Fruit fly (Drosophila melanogaster) whole organism, embryonic: ENCODE measurements around the gene Cog3.
A peak's percentile ranks its signal among the peaks of the same experiment; 100 is the strongest.

Experiments
- Abd-B ChIP-seq: fragments of 200-800 bp; sonication (Bioruptor generic); optimal IDR thresholded peaks from 2 replicates; lab custom pipeline; 2018; ENCODE audit warnings: missing biosample characterization, mild to moderate bottlenecking, missing genetic modification characterization, moderate library complexity
- Blimp-1 ChIP-seq: fragments of 200-800 bp; sonication (Bioruptor generic); optimal IDR thresholded peaks from 3 replicates; lab custom pipeline; 2018; ENCODE audit warnings: missing biosample characterization, missing genetic modification characterization, mild to moderate bottlenecking, moderate library complexity, missing genetic modification reagents
- CG10543 ChIP-seq: fragments of 200-800 bp; sonication (Bioruptor generic); optimal IDR thresholded peaks from 3 replicates; lab custom pipeline; 2017; ENCODE audit warnings: missing biosample characterization, mild to moderate bottlenecking, missing genetic modification characterization, moderate library complexity
- CG10979 ChIP-seq: fragments of 200-800 bp; sonication (Bioruptor generic); optimal IDR thresholded peaks from 2 replicates; lab custom pipeline; 2018; ENCODE audit warnings: missing biosample characterization, mild to moderate bottlenecking, missing genetic modification characterization, moderate library complexity
- CG15601 ChIP-seq: fragments of 200-800 bp; sonication (Bioruptor generic); optimal IDR thresholded peaks from 3 replicates; lab custom pipeline; 2019; ENCODE audit warnings: missing biosample characterization, mild to moderate bottlenecking, missing genetic modification characterization, moderate library complexity
- CG31441 ChIP-seq: fragments of 200-800 bp; sonication (Bioruptor generic); IDR thresholded peaks from 2 replicates; pipeline ENCODE4 v1.3.6; 2022; ENCODE audit warnings: missing biosample characterization, missing genetic modification characterization
- CG32772 ChIP-seq: fragments of 200-800 bp; sonication (Bioruptor generic); IDR thresholded peaks from 2 replicates; pipeline ENCODE4 v1.3.6; 2022; ENCODE audit warnings: missing biosample characterization, missing genetic modification characterization
- CG33557 ChIP-seq: fragments of 200-800 bp; sonication (Bioruptor generic); optimal IDR thresholded peaks from 2 replicates; lab custom pipeline; 2019; ENCODE audit warnings: missing biosample characterization, mild to moderate bottlenecking, missing genetic modification characterization, moderate library complexity
- CG3995 ChIP-seq: fragments of 200-800 bp; sonication (Bioruptor generic); optimal IDR thresholded peaks from 3 replicates; lab custom pipeline; 2016; ENCODE audit warnings: missing biosample characterization, missing genetic modification characterization
- CG5180 ChIP-seq: fragments of 200-800 bp; sonication (Bioruptor generic); optimal IDR thresholded peaks from 3 replicates; lab custom pipeline; 2017; ENCODE audit warnings: missing biosample characterization, missing genetic modification characterization, mild to moderate bottlenecking, moderate library complexity, missing genetic modification reagents
- CG5245 ChIP-seq: fragments of 200-800 bp; sonication (Bioruptor generic); optimal IDR thresholded peaks from 3 replicates; lab custom pipeline; 2016; ENCODE audit warnings: missing biosample characterization, missing genetic modification characterization
- CrebB ChIP-seq: fragments of 200-800 bp; sonication (Bioruptor generic); optimal IDR thresholded peaks from 3 replicates; lab custom pipeline; 2018; ENCODE audit warnings: missing biosample characterization, mild to moderate bottlenecking, missing genetic modification characterization
- D ChIP-seq, 2 experiments: fragments of 200-800 bp in 1 of 2; fragments of >200 bp in 1 of 2; sonication (Bioruptor generic) in 1 of 2; optimal IDR thresholded peaks; 2 replicates in 1 of 2; 3 replicates in 1 of 2; lab custom pipeline; 2017; ENCODE audit warnings: mild to moderate bottlenecking in 1 of 2, missing biosample characterization in 1 of 2, missing genetic modification characterization in 1 of 2, missing genetic modification reagents in 1 of 2
- Deaf1 ChIP-seq: fragments of 200-800 bp; optimal IDR thresholded peaks from 3 replicates; lab custom pipeline; 2019; ENCODE audit warnings: missing biosample characterization, mild to moderate bottlenecking, missing genetic modification characterization, moderate library complexity
- Drgx ChIP-seq: fragments of 200-800 bp; sonication (Bioruptor generic); IDR thresholded peaks from 2 replicates; pipeline ENCODE4 v1.3.6; 2022; ENCODE audit warnings: missing biosample characterization, missing genetic modification characterization
- Ets65A ChIP-seq: fragments of 200-800 bp; sonication (Bioruptor generic); peaks from one replicate; lab custom pipeline; 2016; ENCODE audit warnings: missing biosample characterization, missing genetic modification characterization
- HLH4C ChIP-seq: fragments of 200-800 bp; sonication (Bioruptor generic); IDR thresholded peaks from 3 replicates; pipeline ENCODE4 v1.3.6; 2022; ENCODE audit warnings: missing biosample characterization, missing genetic modification characterization; ENCODE audit not compliant: partially characterized antibody
- PHDP ChIP-seq: fragments of 200-800 bp; sonication (Bioruptor generic); optimal IDR thresholded peaks from 3 replicates; lab custom pipeline; 2018; ENCODE audit warnings: missing biosample characterization, mild to moderate bottlenecking, missing genetic modification characterization, moderate library complexity
- Sox102F ChIP-seq: fragments of 200-800 bp; sonication (Bioruptor generic); optimal IDR thresholded peaks from 2 replicates; lab custom pipeline; 2018; ENCODE audit warnings: missing biosample characterization, mild to moderate bottlenecking, missing genetic modification characterization, moderate library complexity
- Trl ChIP-seq, 3 experiments: fragments of >200 bp in 2 of 3; fragments of 200-800 bp in 1 of 3; sonication (Bioruptor generic) in 1 of 3; optimal IDR thresholded peaks; 2 replicates in 1 of 3; 3 replicates in 2 of 3; lab custom pipeline; 2016 to 2017; ENCODE audit warnings: missing biosample characterization in 1 of 3, missing genetic modification characterization in 1 of 3
- ac ChIP-seq: fragments of 200-800 bp; sonication (Bioruptor generic); optimal IDR thresholded peaks from 3 replicates; lab custom pipeline; 2017; ENCODE audit warnings: missing biosample characterization, mild to moderate bottlenecking, missing genetic modification characterization
- bigmax ChIP-seq: fragments of 200-800 bp; sonication (Bioruptor generic); optimal IDR thresholded peaks from 2 replicates; lab custom pipeline; 2018; ENCODE audit warnings: missing biosample characterization, mild to moderate bottlenecking, missing genetic modification characterization
- cg ChIP-seq: fragments of 200-800 bp; sonication (Bioruptor generic); optimal IDR thresholded peaks from 3 replicates; lab custom pipeline; 2019; ENCODE audit warnings: missing biosample characterization, mild to moderate bottlenecking, missing genetic modification characterization, moderate library complexity
- dimm ChIP-seq: fragments of 200-800 bp; sonication (Bioruptor generic); IDR thresholded peaks from 2 replicates; pipeline ENCODE4 v1.3.6; 2022; ENCODE audit warnings: missing biosample characterization, missing genetic modification characterization
- eve ChIP-seq, 2 experiments: fragments of >200 bp; optimal IDR thresholded peaks; 2 replicates each; lab custom pipeline; 2017; ENCODE audit warnings: missing biosample characterization in 2 of 2, missing genetic modification characterization in 2 of 2
- ewg ChIP-seq: fragments of 200-800 bp; sonication (Bioruptor generic); optimal IDR thresholded peaks from 3 replicates; lab custom pipeline; 2017; ENCODE audit warnings: mild to moderate bottlenecking, missing biosample characterization, missing genetic modification reagents, missing genetic modification characterization
- kah ChIP-seq: fragments of 200-800 bp; sonication (Bioruptor generic); optimal IDR thresholded peaks from 2 replicates; lab custom pipeline; 2018; ENCODE audit warnings: missing biosample characterization, mild to moderate bottlenecking, missing genetic modification characterization
- mam ChIP-seq: fragments of 200-800 bp; sonication (Bioruptor generic); optimal IDR thresholded peaks from 3 replicates; lab custom pipeline; 2016; ENCODE audit warnings: missing biosample characterization, missing genetic modification characterization
- nerfin-1 ChIP-seq: fragments of 200-800 bp; sonication (Bioruptor generic); optimal IDR thresholded peaks from 3 replicates; lab custom pipeline; 2019; ENCODE audit warnings: missing biosample characterization, mild to moderate bottlenecking, missing genetic modification characterization, moderate library complexity
- odd ChIP-seq: fragments of 200-800 bp; sonication (Bioruptor generic); optimal IDR thresholded peaks from 2 replicates; lab custom pipeline; 2017; ENCODE audit warnings: missing biosample characterization, mild to moderate bottlenecking, missing genetic modification characterization
- pho ChIP-seq: fragments of 200-800 bp; sonication (Bioruptor generic); optimal IDR thresholded peaks from 2 replicates; lab custom pipeline; 2016; ENCODE audit warnings: missing biosample characterization, missing genetic modification characterization
- pnt ChIP-seq: fragments of 200-800 bp; sonication (Bioruptor generic); optimal IDR thresholded peaks from 3 replicates; lab custom pipeline; 2016; ENCODE audit warnings: missing biosample characterization, missing genetic modification characterization
- sens ChIP-seq: fragments of 200-800 bp; sonication (Bioruptor generic); peaks from one replicate; lab custom pipeline; 2016; ENCODE audit warnings: missing biosample characterization, missing genetic modification characterization
- seq ChIP-seq: fragments of 200-800 bp; sonication (Bioruptor generic); IDR thresholded peaks from 2 replicates; pipeline ENCODE4 v1.3.6; 2022; ENCODE audit warnings: missing biosample characterization, missing genetic modification characterization
- sna ChIP-seq: fragments of 200-800 bp; sonication (Bioruptor generic); IDR thresholded peaks from 2 replicates; pipeline ENCODE4 v1.3.6; 2022; ENCODE audit warnings: missing biosample characterization, missing genetic modification characterization; ENCODE audit not compliant: partially characterized antibody
- sqz ChIP-seq: fragments of 200-800 bp; sonication (Bioruptor generic); optimal IDR thresholded peaks from 3 replicates; lab custom pipeline; 2018; ENCODE audit warnings: missing biosample characterization, mild to moderate bottlenecking, missing genetic modification characterization
- tgo ChIP-seq: fragments of 200-800 bp; sonication (Bioruptor generic); IDR thresholded peaks from 3 replicates; pipeline ENCODE4 v1.3.6; 2022; ENCODE audit warnings: missing biosample characterization, missing genetic modification characterization
- ttk ChIP-seq: fragments of 200-800 bp; sonication (Bioruptor generic); IDR thresholded peaks from 2 replicates; pipeline ENCODE4 v2.1.2; 2022; ENCODE audit warnings: missing biosample characterization, missing genetic modification characterization
- tx ChIP-seq: fragments of 200-800 bp; sonication (Bioruptor generic); optimal IDR thresholded peaks from 2 replicates; lab custom pipeline; 2016; ENCODE audit warnings: missing biosample characterization, missing genetic modification characterization
- vvl ChIP-seq: fragments of 200-800 bp; sonication (Bioruptor generic); IDR thresholded peaks from 2 replicates; pipeline ENCODE4 v1.3.6; 2022; ENCODE audit warnings: missing biosample characterization, missing genetic modification characterization
- wek ChIP-seq: fragments of 200-800 bp; sonication (Bioruptor generic); optimal IDR thresholded peaks from 3 replicates; lab custom pipeline; 2018; ENCODE audit warnings: missing biosample characterization, mild to moderate bottlenecking, missing genetic modification characterization, moderate library complexity
- zen2 ChIP-seq: fragments of 200-800 bp; sonication (Bioruptor generic); IDR thresholded peaks from 3 replicates; pipeline ENCODE4 v1.3.6; 2022; ENCODE audit warnings: missing biosample characterization, missing genetic modification characterization; ENCODE audit not compliant: partially characterized antibody
- zf30C ChIP-seq: fragments of 200-800 bp; sonication (Bioruptor generic); optimal IDR thresholded peaks from 3 replicates; lab custom pipeline; 2018; ENCODE audit warnings: missing biosample characterization, mild to moderate bottlenecking, missing genetic modification characterization
- zfh2 ChIP-seq: fragments of 200-800 bp; sonication (Bioruptor generic); optimal IDR thresholded peaks from 2 replicates; lab custom pipeline; 2016; ENCODE audit warnings: missing biosample characterization, missing genetic modification characterization

Gene Cog3

dm6 chr2L:3428419-3429097 lies 28.3 kb downstream of the Cog3 start:
- peak; percentile 39 for TF ChIP-seq CG5180 (GFP tag; lab: Kevin White, UChicago)
- no peak for TF ChIP-seq ac (GFP tag; lab: Kevin White, UChicago)
- peak; percentile 59 for TF ChIP-seq Drgx
- TF ChIP-seq CG31441 (GFP tag; lab: Robert Waterston, UW), result 0 out of 2 replicates have a peak, but pooled peaks have one; percentile 15
- peak; percentile 52 for TF ChIP-seq Deaf1 (tag; lab: Kevin White, UChicago)
- peak; percentile 79 for TF ChIP-seq Blimp-1 (GFP tag; lab: Kevin White, UChicago)
- peak; percentile 6 for TF ChIP-seq Sox102F (GFP tag; lab: Kevin White, UChicago)
- TF ChIP-seq dimm (GFP tag; lab: Robert Waterston, UW), result no peak

dm6 chr2L:3426669-3427232 lies 30.1 kb downstream of the Cog3 start, which contains the start of gene Pgant2:
Pgant2 (minus strand) TSS chr2L:3426719.
- TF ChIP-seq zfh2 (GFP tag; lab: Kevin White, UChicago) (no peak), nerfin-1 (peak; percentile 95), Ets65A (peak; percentile 31), mam (GFP tag; lab: Kevin White, UChicago) (no peak), sqz (GFP tag; lab: Kevin White, UChicago) (peak; percentile 85), kah (GFP tag; lab: Kevin White, UChicago) (no peak), ewg (GFP tag; lab: Kevin White, UChicago) (peak; percentile 90), Trl (optimal IDR thresholded peaks at IDR 0.05; lab: Kevin White, UChicago) (peak; percentile 43), Trl (GFP tag; optimal IDR thresholded peaks at IDR 0.05; lab: Kevin White, UChicago) (no peak), vvl (GFP tag; lab: Robert Waterston, UW) (0 out of 2 replicates have a peak, but pooled peaks have one; percentile 9), CG3995 (GFP tag; lab: Kevin White, UChicago) (peak; percentile 79), seq (GFP tag; lab: Robert Waterston, UW) (peak; percentile 77), odd (GFP tag; lab: Kevin White, UChicago) (no peak), zen2 (GFP tag; lab: Robert Waterston, UW) (0 out of 3 replicates have a peak, but pooled peaks have one; percentile 16), zf30C (no peak), Abd-B (GFP tag; lab: Kevin White, UChicago) (no peak), HLH4C (GFP tag; lab: Robert Waterston, UW) (no peak), tgo (GFP tag; lab: Robert Waterston, UW) (no peak), tx (GFP tag; lab: Kevin White, UChicago) (no peak), CG32772 (GFP tag; lab: Robert Waterston, UW) (peak; percentile 30; the same call in 1 of the 2 replicates)

dm6 chr2L:3425947-3426346 lies 30.9 kb downstream of the Cog3 start:
- TF ChIP-seq CG10543 (GFP tag; lab: Kevin White, UChicago) (no peak), CG15601 (tag; lab: Kevin White, UChicago) (no peak), wek (GFP tag; lab: Kevin White, UChicago) (no peak), pho (GFP tag; lab: Kevin White, UChicago) (no peak), eve (GFP tag; optimal IDR thresholded peaks at IDR 0.05; lab: Kevin White, UChicago) (no peak), CG10979 (tag; lab: Kevin White, UChicago) (no peak), CG33557 (no peak), CrebB (no peak), ttk (GFP tag; lab: Robert Waterston, UW) (peak; percentile 26; the same call in 1 of the 2 replicates), pnt (no peak), D (optimal IDR thresholded peaks at IDR 0.05; lab: Kevin White, UChicago) (no peak), D (GFP tag; optimal IDR thresholded peaks at IDR 0.05; lab: Kevin White, UChicago) (no peak), cg (GFP tag; lab: Kevin White, UChicago) (peak; percentile 29), bigmax (no peak), sens (GFP tag; lab: Kevin White, UChicago) (peak; percentile 12), sna (no peak), Sox102F (GFP tag; lab: Kevin White, UChicago) (no peak), PHDP (no peak), Trl (optimal IDR thresholded peaks at IDR 0.05; lab: Kevin White, UChicago) (peak; percentile 75 to 77), Trl (GFP tag; optimal IDR thresholded peaks at IDR 0.05; lab: Kevin White, UChicago) (no peak), seq (GFP tag; lab: Robert Waterston, UW) (peak; percentile 71; the same call in 1 of the 2 replicates), dimm (GFP tag; lab: Robert Waterston, UW) (no peak), CG5245 (GFP tag; lab: Kevin White, UChicago) (no peak)
